Worm (Caenorhabditis elegans): ENCODE results near the gene ZC412.5.

- no peak for TF ChIP-seq unc-39 (tag; optimal IDR thresholded peaks at IDR 0.05)
- no peak for TF ChIP-seq ces-1 (GFP tag; optimal IDR thresholded peaks at IDR 0.05)
- no peak for TF ChIP-seq snpc-4 (tag; optimal IDR thresholded peaks at IDR 0.05)
- TF ChIP-seq nhr-237 (tag; optimal IDR thresholded peaks at IDR 0.05), result no peak
- no peak for TF ChIP-seq pha-4 (tag; optimal IDR thresholded peaks at IDR 0.05)
- no peak for TF ChIP-seq M03D4.4 (tag; optimal IDR thresholded peaks at IDR 0.05)
Observed at ce11 chrV:14824124-14824523, 51.1 kb downstream of the ZC412.5 start, which contains the start of gene W06A7.4.

All from whole organism, mixed stage, embryonic.